Worm (Caenorhabditis elegans): Measurements from ENCODE around the gene tbc-2.

DNA sequence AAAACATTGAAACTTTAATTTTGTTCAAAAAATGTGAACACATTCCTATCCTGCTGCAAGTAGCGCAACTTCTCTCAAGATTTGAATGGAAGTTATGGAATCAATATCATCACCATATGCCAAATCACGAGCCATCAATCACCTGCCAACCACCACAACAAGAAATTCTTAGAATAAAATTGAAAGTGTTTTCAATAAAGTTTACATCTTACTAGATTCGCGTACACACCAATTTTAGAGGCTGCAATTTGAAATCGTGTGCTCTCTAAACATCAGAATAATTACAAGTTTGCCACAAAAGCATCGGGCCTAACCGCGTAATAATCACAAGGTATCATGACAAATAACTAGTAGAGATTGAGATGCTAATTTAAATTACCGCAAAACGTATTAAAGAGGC, 52.4 kb downstream of the tbc-2 start:
- TF ChIP-seq mdl-1 (tag; optimal IDR thresholded peaks at IDR 0.05), result no peak
- TF ChIP-seq nhr-11 (tag; optimal IDR thresholded peaks at IDR 0.05), result no peak
- no peak for TF ChIP-seq ceh-82 (tag; optimal IDR thresholded peaks at IDR 0.05)
- no peak for TF ChIP-seq fos-1 (tag; optimal IDR thresholded peaks at IDR 0.05)
- no peak for TF ChIP-seq unc-62 (GFP tag; optimal IDR thresholded peaks at IDR 0.05 in 1 of 2)
- no peak for TF ChIP-seq unc-62 (tag; optimal IDR thresholded peaks at IDR 0.05)
- no peak for TF ChIP-seq ztf-11 (tag; optimal IDR thresholded peaks at IDR 0.05)
- TF ChIP-seq unc-130 (GFP tag; optimal IDR thresholded peaks at IDR 0.05), result no peak
- no peak for TF ChIP-seq fkh-10 (GFP tag; optimal IDR thresholded peaks at IDR 0.05)
- no peak for TF ChIP-seq skn-1 (tag; optimal IDR thresholded peaks at IDR 0.05)
- no peak for TF ChIP-seq nhr-25 (tag; optimal IDR thresholded peaks at IDR 0.05; ENCODE audit: borderline replicate concordance, insufficient read depth)
